Worm (Caenorhabditis elegans) whole organism, young adult: Measurements from ENCODE around the gene F54D10.8.

Experiments
- C06A6.2 ChIP-seq: fragments of 200-800 bp; sonication (Bioruptor generic); conservative IDR thresholded peaks from 2 replicates; pipeline ENCODE4 v1.3.6; 2022; ENCODE audit warnings: missing genetic modification characterization, missing compliant biosample characterization
- D2030.7 ChIP-seq: fragments of 200-800 bp; sonication (Bioruptor generic); IDR thresholded peaks from 2 replicates; pipeline ENCODE4 v1.3.6; 2022; ENCODE audit warnings: missing genetic modification reagents, missing genetic modification characterization, missing compliant biosample characterization
- F55B11.4 ChIP-seq: sonication (generic microtip); optimal IDR thresholded peaks from 2 replicates; lab custom pipeline; 2016; ENCODE audit warnings: missing compliant biosample characterization, missing genetic modification characterization, borderline replicate concordance; ENCODE audit not compliant: insufficient read depth
- F57C9.4 ChIP-seq: sonication (generic microtip); optimal IDR thresholded peaks from 2 replicates; lab custom pipeline; 2017; ENCODE audit warnings: mild to moderate bottlenecking, missing genetic modification characterization, missing compliant biosample characterization
- K11D2.4 ChIP-seq: fragments of 200-800 bp; sonication (Bioruptor generic); IDR thresholded peaks from 2 replicates; pipeline ENCODE4 v1.3.6; 2022; ENCODE audit warnings: missing genetic modification reagents, missing genetic modification characterization, missing compliant biosample characterization
- T07F8.4 ChIP-seq: sonication (generic microtip); optimal IDR thresholded peaks from 2 replicates; lab custom pipeline; 2016; ENCODE audit warnings: mild to moderate bottlenecking, missing genetic modification characterization, moderate library complexity, missing compliant biosample characterization
- Y53F4B.3 ChIP-seq: fragments of 200-800 bp; sonication (Bioruptor generic); IDR thresholded peaks from 2 replicates; pipeline ENCODE4 v1.3.6; 2022; ENCODE audit warnings: missing genetic modification reagents, missing genetic modification characterization, missing compliant biosample characterization
- ama-1 ChIP-seq, 3 experiments: fragments of 150-350 bp in 1 of 3; sonication (generic microtip) in 2 of 3; optimal IDR thresholded peaks; 2 replicates each; lab custom pipeline; 2014 to 2018; ENCODE audit warnings: missing biosample characterization in 2 of 3, missing genetic modification characterization in 2 of 3, missing genetic modification reagents in 2 of 3
- atf-7 ChIP-seq: sonication (generic microtip); optimal IDR thresholded peaks from 2 replicates; lab custom pipeline; 2017; ENCODE audit warnings: mild to moderate bottlenecking, missing genetic modification characterization, missing compliant biosample characterization
- attf-3 ChIP-seq: fragments of 200-800 bp; sonication (Bioruptor generic); conservative IDR thresholded peaks from 2 replicates; pipeline ENCODE4 v1.3.6; 2022; ENCODE audit warnings: missing genetic modification reagents, missing genetic modification characterization, missing compliant biosample characterization
- bed-1 ChIP-seq: fragments of 200-800 bp; sonication (Bioruptor generic); IDR thresholded peaks from 2 replicates; pipeline ENCODE4 v1.3.6; 2022; ENCODE audit warnings: missing genetic modification reagents, missing genetic modification characterization, missing compliant biosample characterization
- bed-2 ChIP-seq: fragments of 200-800 bp; sonication (Bioruptor generic); IDR thresholded peaks from 2 replicates; pipeline ENCODE4 v1.3.6; 2022; ENCODE audit warnings: missing genetic modification reagents, missing genetic modification characterization, missing compliant biosample characterization
- ccch-3 ChIP-seq: fragments of 200-800 bp; sonication (Bioruptor generic); optimal IDR thresholded peaks from 2 replicates; lab custom pipeline; 2018; ENCODE audit warnings: mild to moderate bottlenecking, missing genetic modification characterization, missing compliant biosample characterization
- cebp-1 ChIP-seq, 2 experiments: fragments of 200-800 bp in 1 of 2; sonication (Bioruptor generic) in 1 of 2; sonication (generic microtip) in 1 of 2; IDR thresholded peaks in 1 of 2; optimal IDR thresholded peaks in 1 of 2; 2 replicates each; pipeline versions ENCODE4 v1.3.6 to Lab custom; 2017 to 2022; ENCODE audit warnings: missing compliant biosample characterization in 2 of 2, missing genetic modification characterization in 2 of 2, mild to moderate bottlenecking in 1 of 2, missing genetic modification reagents in 1 of 2, moderate library complexity in 1 of 2
- ceh-27 ChIP-seq: fragments of 200-800 bp; sonication (Bioruptor generic); optimal IDR thresholded peaks from 2 replicates; lab custom pipeline; 2018; ENCODE audit warnings: mild to moderate bottlenecking, missing genetic modification characterization, moderate library complexity, missing compliant biosample characterization
- dpl-1 ChIP-seq: fragments of 150-350 bp; optimal IDR thresholded peaks from 2 replicates; lab custom pipeline; 2014; ENCODE audit warnings: missing biosample characterization, missing genetic modification reagents, missing genetic modification characterization
- efl-1 ChIP-seq: fragments of 150-350 bp; optimal IDR thresholded peaks from 2 replicates; lab custom pipeline; 2014; ENCODE audit warnings: missing biosample characterization, missing genetic modification reagents, missing genetic modification characterization
- egl-44 ChIP-seq: fragments of 200-800 bp; sonication (Bioruptor generic); IDR thresholded peaks from 2 replicates; pipeline ENCODE4 v1.3.6; 2022; ENCODE audit warnings: missing genetic modification reagents, missing genetic modification characterization, missing compliant biosample characterization
- ekl-4 ChIP-seq: fragments of 200-800 bp; sonication (Bioruptor generic); IDR thresholded peaks from 2 replicates; pipeline ENCODE4 v1.3.6; 2022; ENCODE audit warnings: missing genetic modification reagents, missing genetic modification characterization, missing compliant biosample characterization
- fkh-3 ChIP-seq: sonication (generic microtip); optimal IDR thresholded peaks from 2 replicates; lab custom pipeline; 2016; ENCODE audit warnings: mild to moderate bottlenecking, missing genetic modification characterization, missing compliant biosample characterization
- gei-17 ChIP-seq: fragments of 200-800 bp; sonication (Bioruptor generic); optimal IDR thresholded peaks from 2 replicates; lab custom pipeline; 2018; ENCODE audit warnings: mild to moderate bottlenecking, missing genetic modification characterization, missing compliant biosample characterization
- hrde-1 ChIP-seq: sonication (generic microtip); optimal IDR thresholded peaks from 2 replicates; lab custom pipeline; 2016; ENCODE audit warnings: missing genetic modification characterization, mild to moderate bottlenecking, missing compliant biosample characterization, moderate library complexity, missing genotype, missing genetic modification reagents, borderline replicate concordance
- let-526 ChIP-seq: fragments of 200-800 bp; sonication (Bioruptor generic); IDR thresholded peaks from 2 replicates; pipeline ENCODE4 v1.3.6; 2022; ENCODE audit warnings: missing genetic modification reagents, missing genetic modification characterization, missing compliant biosample characterization
- let-607 ChIP-seq, 2 experiments: fragments of 200-800 bp in 1 of 2; sonication (Bioruptor generic) in 1 of 2; sonication (generic microtip) in 1 of 2; optimal IDR thresholded peaks; 2 replicates each; lab custom pipeline; 2016 to 2018; ENCODE audit warnings: mild to moderate bottlenecking in 2 of 2, missing compliant biosample characterization in 2 of 2, missing genetic modification characterization in 2 of 2, moderate library complexity in 2 of 2, missing genotype in 1 of 2
- lir-1 ChIP-seq: fragments of 200-800 bp; sonication (Bioruptor generic); conservative IDR thresholded peaks from 2 replicates; pipeline ENCODE4 v1.3.6; 2022; ENCODE audit warnings: missing genetic modification reagents, missing genetic modification characterization, missing compliant biosample characterization
- madf-3 ChIP-seq: fragments of 200-800 bp; sonication (Bioruptor generic); IDR thresholded peaks from 2 replicates; pipeline ENCODE4 v1.3.6; 2022; ENCODE audit warnings: missing genetic modification reagents, missing genetic modification characterization, missing compliant biosample characterization
- nfyb-1 ChIP-seq: fragments of 200-800 bp; sonication (Bioruptor generic); IDR thresholded peaks from 2 replicates; pipeline ENCODE4 v1.3.6; 2022; ENCODE audit warnings: missing genetic modification reagents, missing genetic modification characterization, missing compliant biosample characterization
- nhr-27 ChIP-seq: fragments of 200-800 bp; sonication (Bioruptor generic); optimal IDR thresholded peaks from 2 replicates; lab custom pipeline; 2018; ENCODE audit warnings: mild to moderate bottlenecking, missing genetic modification characterization, moderate library complexity, missing compliant biosample characterization
- sdz-38 ChIP-seq: sonication (generic microtip); optimal IDR thresholded peaks from 2 replicates; lab custom pipeline; 2016; ENCODE audit warnings: missing genotype, missing genetic modification characterization, missing compliant biosample characterization
- sptf-2 ChIP-seq: fragments of 200-800 bp; sonication (Bioruptor generic); optimal IDR thresholded peaks from 2 replicates; lab custom pipeline; 2018; ENCODE audit warnings: mild to moderate bottlenecking, missing genetic modification characterization, missing compliant biosample characterization
- tlf-1 ChIP-seq: fragments of 200-800 bp; sonication (Bioruptor generic); optimal IDR thresholded peaks from 2 replicates; lab custom pipeline; 2018; ENCODE audit warnings: mild to moderate bottlenecking, missing genetic modification characterization, missing compliant biosample characterization
- zim-3 ChIP-seq: sonication (generic microtip); optimal IDR thresholded peaks from 2 replicates; lab custom pipeline; 2017; ENCODE audit warnings: mild to moderate bottlenecking, missing genetic modification characterization, moderate library complexity, missing compliant biosample characterization
- ztf-3 ChIP-seq: fragments of 200-800 bp; sonication (Bioruptor generic); optimal IDR thresholded peaks from 2 replicates; lab custom pipeline; 2018; ENCODE audit warnings: mild to moderate bottlenecking, missing genetic modification characterization, missing compliant biosample characterization
- ztf-6 ChIP-seq: fragments of 200-800 bp; sonication (Bioruptor generic); IDR thresholded peaks from 2 replicates; pipeline ENCODE4 v1.3.6; 2022; ENCODE audit warnings: missing genetic modification reagents, missing genetic modification characterization, missing compliant biosample characterization

Gene F54D10.8

DNA sequence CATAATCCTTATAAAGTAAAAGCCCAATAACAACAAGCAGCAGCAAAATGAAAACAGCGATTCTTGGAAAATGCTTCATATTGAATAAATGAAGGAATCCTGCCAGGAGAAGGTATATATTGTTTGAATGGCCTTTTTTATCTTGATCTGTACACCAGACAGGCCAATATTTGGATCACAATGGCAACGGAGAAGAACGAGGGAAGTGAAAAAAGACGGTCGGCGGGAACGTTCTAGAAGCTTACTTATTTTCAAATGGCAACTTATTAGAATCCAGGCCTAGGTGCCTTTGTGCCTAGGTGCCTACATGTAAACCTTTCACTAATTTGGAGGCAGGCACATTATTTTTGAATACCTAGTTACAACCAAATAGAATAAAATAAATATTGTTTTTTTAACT is at the start of gene F54D10.8:
Gene F54D10.8, minus strand, starts transcription at position 101 of the 400 bp plus-strand sequence.
- TF ChIP-seq dpl-1 (GFP tag; lab: Kevin White, UChicago) (no peak), D2030.7 (GFP tag; lab: Robert Waterston, UW) (no peak), F55B11.4 (no peak)
- TF ChIP-seq, all 124 proteins: peak for 0

DNA sequence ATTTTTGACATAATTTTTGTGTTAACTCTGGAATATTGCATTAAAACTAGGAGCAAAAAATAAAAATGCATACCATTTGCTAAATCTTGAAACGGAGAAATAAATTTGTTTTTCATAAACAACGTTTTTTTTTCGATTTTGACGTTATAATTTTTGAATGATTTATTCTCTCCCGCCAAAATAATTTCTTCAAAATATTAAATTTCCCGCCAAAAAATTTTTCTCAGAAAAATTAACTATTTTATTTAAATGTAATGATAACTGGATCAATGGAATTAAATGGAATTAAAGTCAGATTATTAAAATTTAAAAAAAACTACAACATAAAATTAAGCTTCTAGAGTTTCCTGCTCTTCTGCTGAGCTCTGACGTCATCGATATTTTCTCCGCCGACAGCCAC is 49.4 kb upstream of the F54D10.8 start, which contains the start of gene nep-3:
Gene nep-3, minus strand, starts transcription at position 101 of the 400 bp plus-strand sequence.
- no peak for TF ChIP-seq nfyb-1
- TF ChIP-seq K11D2.4 (GFP tag; lab: Robert Waterston, UW): no peak

DNA sequence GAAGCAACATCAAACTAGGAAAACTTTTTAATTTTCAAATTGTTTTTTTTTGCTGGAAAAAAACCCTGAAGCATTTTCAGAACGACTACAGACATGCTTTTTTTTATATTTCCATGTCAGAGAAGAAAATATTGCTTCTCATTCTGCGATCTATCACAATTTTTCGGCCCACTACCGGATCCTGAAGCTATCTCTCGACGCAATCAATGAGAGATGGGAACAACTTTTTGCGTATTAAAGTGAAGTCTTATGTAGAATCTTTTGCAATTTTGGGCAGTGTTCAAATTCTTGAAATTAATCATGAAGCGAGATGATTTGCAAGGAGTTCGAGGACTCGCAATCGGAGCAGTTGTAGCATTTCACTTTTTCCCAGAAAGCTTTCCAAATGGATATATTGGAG is 41.9 kb upstream of the F54D10.8 start, which contains the start of gene oac-10:
Gene oac-10, plus strand, starts transcription at position 301 of the 400 bp plus-strand sequence.
- TF ChIP-seq atf-7 (tag; lab: Kevin White, UChicago): no peak
- TF ChIP-seq ceh-27 (GFP tag; lab: Kevin White, UChicago): no peak
- no peak for TF ChIP-seq ekl-4 (GFP tag; lab: Robert Waterston, UW)
- TF ChIP-seq efl-1: no peak
- no peak for TF ChIP-seq ama-1 (optimal IDR thresholded peaks at IDR 0.05; lab: Kevin White, UChicago)
- TF ChIP-seq ama-1 (GFP tag; optimal IDR thresholded peaks at IDR 0.05; lab: Kevin White, UChicago): no peak
- no peak for TF ChIP-seq zim-3
- no peak for TF ChIP-seq nhr-27 (tag; lab: Kevin White, UChicago)

ce11 chrII:3864652-3865051 is 37.0 kb upstream of the F54D10.8 start, which contains the start of gene nhr-261:
Gene nhr-261, minus strand, starts transcription at chrII:3864752.
- no peak for TF ChIP-seq egl-44 (GFP tag; lab: Robert Waterston, UW)
- TF ChIP-seq sptf-2 (GFP tag; lab: Kevin White, UChicago): no peak
- no peak for TF ChIP-seq F57C9.4 (tag; lab: Kevin White, UChicago)
- TF ChIP-seq ccch-3 (GFP tag; lab: Kevin White, UChicago): no peak
- TF ChIP-seq Y53F4B.3: no peak
- no peak for TF ChIP-seq let-607 (tag; optimal IDR thresholded peaks at IDR 0.05; lab: Kevin White, UChicago)
- TF ChIP-seq, all 124 proteins: peak for 0

DNA sequence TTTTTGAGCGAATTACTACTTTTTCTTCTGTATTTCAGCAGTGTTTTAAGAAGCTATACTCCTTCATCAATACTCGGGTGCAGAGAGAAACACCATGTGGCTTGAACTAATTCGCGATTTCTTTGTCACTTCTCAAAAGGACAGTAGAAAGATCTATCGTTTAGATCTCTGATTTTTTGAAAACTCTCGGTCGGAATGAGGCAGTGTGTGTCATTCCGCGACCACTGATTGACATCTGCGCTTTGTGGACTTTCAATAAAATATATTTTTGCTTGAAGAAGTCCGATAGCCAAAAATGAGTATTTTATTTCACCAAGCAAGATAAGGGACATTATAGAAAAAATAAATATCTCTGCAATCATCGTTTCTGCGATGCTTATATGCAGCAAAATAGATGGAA is 34.4 kb upstream of the F54D10.8 start:
- TF ChIP-seq F57C9.4 (tag; lab: Kevin White, UChicago) (no peak), ztf-3 (no peak), bed-1 (no peak), C06A6.2 (GFP tag; lab: Robert Waterston, UW) (no peak), sdz-38 (tag; lab: Kevin White, UChicago) (no peak), madf-3 (no peak), bed-2 (GFP tag; lab: Robert Waterston, UW) (no peak), ztf-6 (GFP tag; lab: Robert Waterston, UW) (no peak), lir-1 (no peak), let-526 (GFP tag; lab: Robert Waterston, UW) (no peak), hrde-1 (tag; lab: Kevin White, UChicago) (no peak), attf-3 (GFP tag; lab: Robert Waterston, UW) (no peak), tlf-1 (GFP tag; lab: Kevin White, UChicago) (no peak), fkh-3 (tag; lab: Kevin White, UChicago) (no peak), T07F8.4 (tag; lab: Kevin White, UChicago) (no peak), efl-1 (no peak), ekl-4 (GFP tag; lab: Robert Waterston, UW) (no peak), gei-17 (GFP tag; lab: Kevin White, UChicago) (no peak), cebp-1 (GFP tag; IDR thresholded peaks at IDR 0.05; lab: Robert Waterston, UW) (no peak), cebp-1 (tag; optimal IDR thresholded peaks at IDR 0.05; lab: Kevin White, UChicago) (no peak)
